Worm (Caenorhabditis elegans) whole organism, L4 larva: ENCODE results near the gene T05A7.7.

Source experiments
- F10B5.3 ChIP-seq: sonication (generic microtip); optimal IDR thresholded peaks from 2 replicates; lab custom pipeline; 2016; ENCODE audit warnings: mild to moderate bottlenecking, missing genetic modification characterization, missing compliant biosample characterization
- F26F4.8 ChIP-seq: fragments of 200-800 bp; sonication (Bioruptor generic); conservative IDR thresholded peaks from 2 replicates; pipeline ENCODE4 v1.3.6; 2022; ENCODE audit warnings: missing genetic modification characterization, missing compliant biosample characterization
- F37D6.2 ChIP-seq: sonication (generic microtip); optimal IDR thresholded peaks from 2 replicates; lab custom pipeline; 2016; ENCODE audit warnings: mild to moderate bottlenecking, missing genetic modification characterization, missing compliant biosample characterization
- F44E2.7 ChIP-seq: fragments of 200-800 bp; sonication (Bioruptor generic); IDR thresholded peaks from 2 replicates; pipeline ENCODE4 v2.1.2; 2022; ENCODE audit warnings: missing genetic modification characterization, missing compliant biosample characterization
- T20F7.1 ChIP-seq: fragments of 200-800 bp; sonication (Bioruptor generic); optimal IDR thresholded peaks from 2 replicates; lab custom pipeline; 2018; ENCODE audit warnings: mild to moderate bottlenecking, missing genetic modification characterization, missing compliant biosample characterization
- T26A8.4 ChIP-seq: fragments of 200-800 bp; sonication (Bioruptor generic); IDR thresholded peaks from 2 replicates; pipeline ENCODE4 v1.3.6; 2022; ENCODE audit warnings: missing genetic modification characterization, missing compliant biosample characterization
- Y105C5A.15 ChIP-seq: fragments of 200-800 bp; sonication (Bioruptor generic); IDR thresholded peaks from 2 replicates; pipeline ENCODE4 v1.3.6; 2022; ENCODE audit warnings: missing genetic modification characterization, missing compliant biosample characterization
- Y48G9A.11 ChIP-seq: fragments of 200-800 bp; sonication (Bioruptor generic); IDR thresholded peaks from 2 replicates; pipeline ENCODE4 v1.3.6; 2022; ENCODE audit warnings: missing genetic modification reagents, missing genetic modification characterization, missing compliant biosample characterization
- ZK546.5 ChIP-seq, 2 experiments: sonication (generic microtip); optimal IDR thresholded peaks; 2 replicates each; lab custom pipeline; 2017; ENCODE audit warnings: missing biosample characterization in 2 of 2, missing genetic modification characterization in 2 of 2
- aha-1 ChIP-seq: fragments of 150-350 bp; peaks from one replicate; lab custom pipeline; 2014; ENCODE audit warnings: missing biosample characterization, missing genetic modification characterization
- aly-2 ChIP-seq: sonication (generic microtip); optimal IDR thresholded peaks from 2 replicates; lab custom pipeline; 2018; ENCODE audit warnings: missing biosample characterization, missing genetic modification characterization
- arid-1 ChIP-seq: fragments of 200-800 bp; sonication (Bioruptor generic); conservative IDR thresholded peaks from 2 replicates; pipeline ENCODE4 v1.3.6; 2022; ENCODE audit warnings: missing genetic modification reagents, missing genetic modification characterization, missing compliant biosample characterization
- ceh-28 ChIP-seq: fragments of 150-350 bp; optimal IDR thresholded peaks from 2 replicates; lab custom pipeline; 2014; ENCODE audit warnings: missing biosample characterization, missing genetic modification reagents, missing genetic modification characterization
- ceh-32 ChIP-seq: sonication (generic microtip); optimal IDR thresholded peaks from 2 replicates; lab custom pipeline; 2016; ENCODE audit warnings: mild to moderate bottlenecking, missing genetic modification characterization, missing compliant biosample characterization; ENCODE audit not compliant: poor library complexity
- ceh-44 ChIP-seq: fragments of 200-800 bp; sonication (Bioruptor generic); IDR thresholded peaks from 2 replicates; pipeline ENCODE4 v1.3.6; 2022; ENCODE audit warnings: missing genetic modification reagents, missing genetic modification characterization, missing compliant biosample characterization
- ceh-62 ChIP-seq: sonication (generic microtip); optimal IDR thresholded peaks from 2 replicates; lab custom pipeline; 2017; ENCODE audit warnings: missing biosample characterization, missing genetic modification characterization
- ctbp-1 ChIP-seq: fragments of 200-800 bp; sonication (Bioruptor generic); IDR thresholded peaks from 2 replicates; pipeline ENCODE4 v1.3.6; 2022; ENCODE audit warnings: missing genetic modification reagents, missing genetic modification characterization, missing compliant biosample characterization
- daf-12 ChIP-seq: fragments of 150-350 bp; optimal IDR thresholded peaks from 2 replicates; lab custom pipeline; 2014; ENCODE audit warnings: missing biosample characterization, missing genetic modification reagents, missing genetic modification characterization
- daf-16 ChIP-seq, 3 experiments: sonication (generic microtip); optimal IDR thresholded peaks; 2 replicates each; lab custom pipeline; 2016 to 2017; ENCODE audit warnings: missing genetic modification characterization in 3 of 3, missing genetic modification reagents in 3 of 3, mild to moderate bottlenecking in 2 of 3, missing compliant biosample characterization in 2 of 3, missing biosample characterization in 1 of 3, moderate library complexity in 1 of 3
- daf-19 ChIP-seq: fragments of 200-800 bp; sonication (Bioruptor generic); conservative IDR thresholded peaks from 2 replicates; pipeline ENCODE4 v1.3.6; 2022; ENCODE audit warnings: missing genetic modification characterization, missing compliant biosample characterization
- dmd-8 ChIP-seq: fragments of 200-800 bp; sonication (Bioruptor generic); IDR thresholded peaks from 2 replicates; pipeline ENCODE4 v1.3.6; 2022; ENCODE audit warnings: missing genetic modification characterization, missing compliant biosample characterization
- dpl-1 ChIP-seq: fragments of 150-350 bp; optimal IDR thresholded peaks from 2 replicates; lab custom pipeline; 2014; ENCODE audit warnings: missing biosample characterization, missing genetic modification reagents, missing genetic modification characterization
- duxl-1 ChIP-seq: sonication (generic microtip); optimal IDR thresholded peaks from 2 replicates; lab custom pipeline; 2016; ENCODE audit warnings: mild to moderate bottlenecking, missing genetic modification characterization, moderate library complexity, missing compliant biosample characterization; ENCODE audit not compliant: poor library complexity
- egl-43 ChIP-seq: fragments of 200-800 bp; sonication (Bioruptor generic); IDR thresholded peaks from 2 replicates; pipeline ENCODE4 v1.3.6; 2022; ENCODE audit warnings: missing genetic modification reagents, missing genetic modification characterization, missing compliant biosample characterization
- fkh-10 ChIP-seq: fragments of 150-350 bp; optimal IDR thresholded peaks from 2 replicates; lab custom pipeline; 2014; ENCODE audit warnings: missing biosample characterization, missing genetic modification reagents, missing genetic modification characterization
- fos-1 ChIP-seq: fragments of 150-350 bp; optimal IDR thresholded peaks from 2 replicates; lab custom pipeline; 2014; ENCODE audit warnings: missing biosample characterization, missing genetic modification characterization
- gei-8 ChIP-seq: fragments of 200-800 bp; sonication (Bioruptor generic); optimal IDR thresholded peaks from 2 replicates; lab custom pipeline; 2018; ENCODE audit warnings: mild to moderate bottlenecking, missing genetic modification characterization, missing compliant biosample characterization
- hlh-11 ChIP-seq: fragments of 200-800 bp; sonication (Bioruptor generic); optimal IDR thresholded peaks from 2 replicates; lab custom pipeline; 2018; ENCODE audit warnings: mild to moderate bottlenecking, missing genetic modification characterization, missing compliant biosample characterization
- hmg-1.1 ChIP-seq: fragments of 200-800 bp; sonication (Bioruptor generic); IDR thresholded peaks from 2 replicates; pipeline ENCODE4 v1.3.6; 2022; ENCODE audit warnings: missing genetic modification reagents, missing genetic modification characterization, missing compliant biosample characterization
- lin-13 ChIP-seq: fragments of 150-350 bp; optimal IDR thresholded peaks from 2 replicates; lab custom pipeline; 2014; ENCODE audit warnings: missing biosample characterization, missing genetic modification reagents, missing genetic modification characterization
- lin-38 ChIP-seq: fragments of 200-800 bp; sonication (Bioruptor generic); IDR thresholded peaks from 2 replicates; pipeline ENCODE4 v1.3.6; 2022; ENCODE audit warnings: missing genetic modification reagents, missing genetic modification characterization, missing compliant biosample characterization
- lir-3 ChIP-seq: sonication (generic microtip); optimal IDR thresholded peaks from 2 replicates; lab custom pipeline; 2016; ENCODE audit warnings: mild to moderate bottlenecking, missing genetic modification characterization, missing compliant biosample characterization
- mep-1 ChIP-seq: fragments of 150-350 bp; sonication (generic microtip); optimal IDR thresholded peaks from 3 replicates; lab custom pipeline; 2014; ENCODE audit warnings: missing biosample characterization, missing genetic modification characterization
- mxl-3 ChIP-seq: fragments of 200-800 bp; sonication (Bioruptor generic); optimal IDR thresholded peaks from 2 replicates; lab custom pipeline; 2018; ENCODE audit warnings: mild to moderate bottlenecking, missing genetic modification characterization, missing compliant biosample characterization
- nhr-102 ChIP-seq: sonication (generic microtip); optimal IDR thresholded peaks from 2 replicates; lab custom pipeline; 2016; ENCODE audit warnings: mild to moderate bottlenecking, missing genetic modification characterization, moderate library complexity, missing compliant biosample characterization
- nhr-111 ChIP-seq: fragments of 200-800 bp; sonication (Bioruptor generic); optimal IDR thresholded peaks from 2 replicates; lab custom pipeline; 2018; ENCODE audit warnings: mild to moderate bottlenecking, missing genetic modification characterization, missing compliant biosample characterization
- nhr-237 ChIP-seq: sonication (generic microtip); optimal IDR thresholded peaks from 2 replicates; lab custom pipeline; 2017; ENCODE audit warnings: missing biosample characterization, missing genetic modification characterization
- nhr-41 ChIP-seq: fragments of 200-800 bp; sonication (Bioruptor generic); IDR thresholded peaks from 2 replicates; pipeline ENCODE4 v1.3.6; 2022; ENCODE audit warnings: missing genetic modification reagents, missing genetic modification characterization, missing compliant biosample characterization
- nhr-48 ChIP-seq: sonication (generic microtip); optimal IDR thresholded peaks from 2 replicates; lab custom pipeline; 2016; ENCODE audit warnings: mild to moderate bottlenecking, missing genetic modification characterization, missing compliant biosample characterization
- nhr-76 ChIP-seq: fragments of 150-350 bp; optimal IDR thresholded peaks from 2 replicates; lab custom pipeline; 2014; ENCODE audit warnings: missing biosample characterization, missing genetic modification characterization
- nhr-77 ChIP-seq: fragments of 150-350 bp; optimal IDR thresholded peaks from 2 replicates; lab custom pipeline; 2014; ENCODE audit warnings: missing biosample characterization, missing genetic modification characterization
- php-3 ChIP-seq: fragments of 200-800 bp; sonication (Bioruptor generic); IDR thresholded peaks from 2 replicates; pipeline ENCODE4 v1.3.6; 2022; ENCODE audit warnings: missing genetic modification reagents, missing genetic modification characterization, missing compliant biosample characterization
- saeg-2 ChIP-seq: fragments of 200-800 bp; sonication (Bioruptor generic); IDR thresholded peaks from 2 replicates; pipeline ENCODE4 v1.3.6; 2022; ENCODE audit warnings: missing genetic modification reagents, missing genetic modification characterization, missing compliant biosample characterization
- set-16 ChIP-seq: fragments of 200-800 bp; sonication (Bioruptor generic); IDR thresholded peaks from 2 replicates; pipeline ENCODE4 v1.3.6; 2022; ENCODE audit warnings: missing genetic modification reagents, missing genetic modification characterization, missing compliant biosample characterization
- snpc-1.2 ChIP-seq: fragments of 200-800 bp; sonication (Bioruptor generic); IDR thresholded peaks from 2 replicates; pipeline ENCODE4 v1.3.6; 2022; ENCODE audit warnings: missing genetic modification reagents, missing genetic modification characterization, missing compliant biosample characterization
- spr-3 ChIP-seq: fragments of 200-800 bp; sonication (Bioruptor generic); optimal IDR thresholded peaks from 2 replicates; lab custom pipeline; 2018; ENCODE audit warnings: mild to moderate bottlenecking, missing genetic modification characterization, missing compliant biosample characterization
- unc-62 ChIP-seq, 3 experiments: fragments of 150-350 bp in 1 of 3; sonication (generic microtip); optimal IDR thresholded peaks in 2 of 3; peaks in 1 of 3; 1 replicate in 1 of 3; 2 replicates in 2 of 3; lab custom pipeline; 2014 to 2017; ENCODE audit warnings: missing biosample characterization in 3 of 3, missing genetic modification characterization in 3 of 3, missing genetic modification reagents in 3 of 3, missing genotype in 1 of 3
- zip-11 ChIP-seq: fragments of 200-800 bp; sonication (Bioruptor generic); IDR thresholded peaks from 2 replicates; pipeline ENCODE4 v1.3.6; 2022; ENCODE audit warnings: missing genetic modification characterization, missing compliant biosample characterization
- zip-2 ChIP-seq: fragments of 150-350 bp; optimal IDR thresholded peaks from 2 replicates; lab custom pipeline; 2014; ENCODE audit warnings: missing biosample characterization, missing genetic modification characterization

The T05A7.7 gene

ce11 chrII:4710813-4711212 is 29.5 kb upstream of the T05A7.7 start:
- TF ChIP-seq mxl-3 (GFP tag; lab: Kevin White, UChicago) (no peak), unc-62 (GFP tag; optimal IDR thresholded peaks at IDR 0.05 in 1 of 2; lab: Kevin White, UChicago) (peak in 1 of 2 experiments; percentile 96), unc-62 (tag; optimal IDR thresholded peaks at IDR 0.05; lab: Kevin White, UChicago) (no peak), duxl-1 (no peak), hmg-1.1 (GFP tag; lab: Robert Waterston, UW) (no peak), fkh-10 (GFP tag; lab: Kevin White, UChicago) (no peak), zip-2 (tag; lab: Kevin White, UChicago) (no peak), saeg-2 (GFP tag; lab: Robert Waterston, UW) (no peak)

- peak; percentile 24; the same call in 1 of the 2 replicates for TF ChIP-seq Y48G9A.11
- TF ChIP-seq nhr-77 (tag; lab: Kevin White, UChicago): no peak
- peak; percentile 54 for TF ChIP-seq F10B5.3 (tag; lab: Kevin White, UChicago)
- no peak for TF ChIP-seq aly-2 (tag; lab: Kevin White, UChicago)
- no peak for TF ChIP-seq set-16 (GFP tag; lab: Robert Waterston, UW)
- TF ChIP-seq F44E2.7 (GFP tag; lab: Robert Waterston, UW): no peak
- TF ChIP-seq lin-13: no peak
- TF ChIP-seq lin-38: peak; percentile 65
- TF ChIP-seq nhr-76 (tag; lab: Kevin White, UChicago): no peak
- TF ChIP-seq nhr-237: no peak
- no peak for TF ChIP-seq ceh-44 (GFP tag; lab: Robert Waterston, UW)
- no peak for TF ChIP-seq ceh-32 (tag; lab: Kevin White, UChicago)
- no peak for TF ChIP-seq egl-43 (GFP tag; lab: Robert Waterston, UW)
- peak; percentile 56; the same call in 1 of the 2 replicates for TF ChIP-seq arid-1 (GFP tag; lab: Robert Waterston, UW)
- TF ChIP-seq nhr-111: no peak
- no peak for TF ChIP-seq ceh-28 (tag; lab: Kevin White, UChicago)
- TF ChIP-seq ZK546.5 (tag; optimal IDR thresholded peaks at IDR 0.05; lab: Kevin White, UChicago): no peak
- no peak for TF ChIP-seq dpl-1 (GFP tag; lab: Kevin White, UChicago)
- 0 out of 2 replicates have a peak, but pooled peaks have one; percentile 25 for TF ChIP-seq saeg-2 (GFP tag; lab: Robert Waterston, UW)
- TF ChIP-seq Y105C5A.15 (GFP tag; lab: Robert Waterston, UW): no peak
- TF ChIP-seq zip-2 (tag; lab: Kevin White, UChicago): peak; percentile 54
- no peak for TF ChIP-seq T20F7.1
- no peak for TF ChIP-seq nhr-41 (GFP tag; lab: Robert Waterston, UW)
- TF ChIP-seq daf-16 (GFP tag; optimal IDR thresholded peaks at IDR 0.05; lab: Kevin White, UChicago): peak in 1 of 2 experiments; percentile 54
- no peak for TF ChIP-seq daf-16 (tag; optimal IDR thresholded peaks at IDR 0.05; lab: Kevin White, UChicago)
- no peak for TF ChIP-seq gei-8 (GFP tag; lab: Kevin White, UChicago)
- TF ChIP-seq ceh-62 (tag; lab: Kevin White, UChicago): no peak
- TF ChIP-seq T26A8.4 (GFP tag; lab: Robert Waterston, UW): no peak
- no peak for TF ChIP-seq daf-19 (GFP tag; lab: Robert Waterston, UW)
- TF ChIP-seq ctbp-1: no peak
- no peak for TF ChIP-seq php-3
- peak; percentile 16 for TF ChIP-seq nhr-48 (tag; lab: Kevin White, UChicago)
- peak; percentile 77 for TF ChIP-seq nhr-102
- no peak for TF ChIP-seq hlh-11
- no peak for TF ChIP-seq fos-1 (tag; lab: Kevin White, UChicago)
- no peak for TF ChIP-seq F26F4.8
- TF ChIP-seq dmd-8 (GFP tag; lab: Robert Waterston, UW): no peak
- TF ChIP-seq spr-3 (GFP tag; lab: Kevin White, UChicago): peak; percentile 58
- no peak for TF ChIP-seq F37D6.2
- no peak for TF ChIP-seq aha-1 (tag; lab: Kevin White, UChicago)
- TF ChIP-seq snpc-1.2 (GFP tag; lab: Robert Waterston, UW): no peak
- TF ChIP-seq lir-3 (tag; lab: Kevin White, UChicago): no peak
- no peak for TF ChIP-seq unc-62 (GFP tag; optimal IDR thresholded peaks at IDR 0.05 in 1 of 2; lab: Kevin White, UChicago)
- TF ChIP-seq unc-62 (tag; optimal IDR thresholded peaks at IDR 0.05; lab: Kevin White, UChicago): no peak
- no peak for TF ChIP-seq mep-1 (tag; lab: Kevin White, UChicago)
- TF ChIP-seq zip-11: no peak
- no peak for TF ChIP-seq daf-12
Measured at ce11 chrII:4710120-4710519, 28.8 kb upstream of the T05A7.7 start, which contains the start of gene tag-151. Gene tag-151, plus strand, starts transcription at chrII:4710277.
